Worm (Caenorhabditis elegans) whole organism, early embryonic: ENCODE results near the gene cyp-25A6.
"Not testable (repeated sequence)": the region's sequence is repeated elsewhere in the genome, so short reads cannot be mapped to it uniquely, and the experiment has no call there.

Experiments used
- B0310.2 ChIP-seq: sonication (generic microtip); optimal IDR thresholded peaks from 2 replicates; lab custom pipeline; 2016; ENCODE audit warnings: mild to moderate bottlenecking, missing genetic modification characterization, missing compliant biosample characterization
- F13C5.2 ChIP-seq: sonication (generic microtip); optimal IDR thresholded peaks from 2 replicates; lab custom pipeline; 2017; ENCODE audit warnings: mild to moderate bottlenecking, missing genetic modification characterization, inconsistent platforms, missing compliant biosample characterization
- aly-1 ChIP-seq: sonication (generic microtip); optimal IDR thresholded peaks from 2 replicates; lab custom pipeline; 2016; ENCODE audit warnings: missing genetic modification characterization, missing compliant biosample characterization
- ama-1 ChIP-seq: fragments of 150-350 bp; optimal IDR thresholded peaks from 2 replicates; lab custom pipeline; 2014
- ceh-13 ChIP-seq: fragments of 200-800 bp; sonication (Bioruptor generic); optimal IDR thresholded peaks from 2 replicates; lab custom pipeline; 2018; ENCODE audit warnings: mild to moderate bottlenecking, missing genetic modification characterization, missing compliant biosample characterization
- ceh-36 ChIP-seq: sonication (generic microtip); optimal IDR thresholded peaks from 2 replicates; lab custom pipeline; 2016; ENCODE audit warnings: missing genetic modification characterization, inconsistent platforms, missing compliant biosample characterization
- ets-7 ChIP-seq: sonication (generic microtip); optimal IDR thresholded peaks from 2 replicates; lab custom pipeline; 2016; ENCODE audit warnings: missing genotype, missing genetic modification characterization, missing compliant biosample characterization
- flt-1 ChIP-seq: fragments of 200-800 bp; sonication (Bioruptor generic); IDR thresholded peaks from 2 replicates; pipeline ENCODE4 v1.3.6; 2022; ENCODE audit warnings: missing genetic modification characterization, missing compliant biosample characterization
- hmbx-1 ChIP-seq: sonication (generic microtip); optimal IDR thresholded peaks from 2 replicates; lab custom pipeline; 2016; ENCODE audit warnings: mild to moderate bottlenecking, missing genetic modification characterization, missing compliant biosample characterization
- hmg-4 ChIP-seq: fragments of 200-800 bp; sonication (Bioruptor generic); optimal IDR thresholded peaks from 2 replicates; lab custom pipeline; 2018; ENCODE audit warnings: mild to moderate bottlenecking, missing genetic modification characterization, missing compliant biosample characterization
- hnd-1 ChIP-seq: sonication (generic microtip); optimal IDR thresholded peaks from 2 replicates; lab custom pipeline; 2016; ENCODE audit warnings: missing genetic modification characterization, missing compliant biosample characterization
- pes-1 ChIP-seq: fragments of 200-800 bp; sonication (Bioruptor generic); IDR thresholded peaks from 2 replicates; pipeline ENCODE4 v1.3.6; 2022; ENCODE audit warnings: missing genetic modification reagents, missing genetic modification characterization, missing compliant biosample characterization
- scrt-1 ChIP-seq: fragments of 200-800 bp; sonication (Bioruptor generic); IDR thresholded peaks from 2 replicates; pipeline ENCODE4 v1.3.6; 2022; ENCODE audit warnings: missing genetic modification characterization, missing compliant biosample characterization
- sea-1 ChIP-seq: fragments of 200-800 bp; sonication (Bioruptor generic); conservative IDR thresholded peaks from 2 replicates; pipeline ENCODE4 v1.3.6; 2022; ENCODE audit warnings: missing genetic modification characterization, missing compliant biosample characterization
- tbx-11 ChIP-seq: fragments of 200-800 bp; sonication (Bioruptor generic); IDR thresholded peaks from 2 replicates; pipeline ENCODE4 v1.3.6; 2022; ENCODE audit warnings: missing genetic modification characterization, missing compliant biosample characterization
- tbx-37 ChIP-seq: fragments of 200-800 bp; sonication (Bioruptor generic); conservative IDR thresholded peaks from 2 replicates; pipeline ENCODE4 v1.3.6; 2022; ENCODE audit warnings: missing genetic modification reagents, missing genetic modification characterization, missing compliant biosample characterization
- tra-4 ChIP-seq: sonication (generic microtip); optimal IDR thresholded peaks from 2 replicates; lab custom pipeline; 2017; ENCODE audit warnings: missing genetic modification characterization, missing compliant biosample characterization

cyp-25A6 gene

DNA sequence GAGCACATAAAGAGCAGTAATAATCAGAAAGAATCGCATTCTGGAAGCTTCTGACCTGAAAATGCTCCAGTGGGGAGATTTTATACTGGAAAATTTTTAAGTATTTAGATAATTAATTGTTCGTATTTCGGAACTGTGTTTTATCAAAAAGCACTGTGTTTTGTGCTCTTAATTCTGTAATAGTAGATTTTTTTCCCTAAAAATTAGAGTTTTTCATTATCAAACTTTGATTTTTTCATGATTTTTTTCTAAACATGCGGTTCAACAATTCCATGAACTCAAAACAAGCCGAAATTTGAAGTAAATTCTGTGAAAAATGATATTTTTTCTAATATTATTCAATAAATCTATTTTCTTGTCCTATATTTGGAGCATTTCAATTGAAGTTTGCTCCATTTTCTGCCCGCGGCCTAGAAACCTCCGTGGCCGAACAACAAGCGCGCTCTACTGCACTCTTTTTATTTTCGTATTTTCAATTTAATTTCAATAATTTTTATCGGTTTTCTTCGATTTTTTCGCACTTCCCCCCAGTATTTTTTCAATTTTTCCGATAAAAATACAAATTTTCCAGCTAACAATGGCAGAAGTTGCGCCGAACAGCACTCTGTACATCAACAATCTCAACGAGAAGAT, 25.6 kb upstream of the cyp-25A6 start, which contains the start of the genes K08D10.13 and rnp-2:
Gene K08D10.13, minus strand, starts transcription at position 51 of the 633 bp plus-strand sequence.
Gene rnp-2, plus strand, starts transcription at position 546 of the 633 bp plus-strand sequence.
- TF ChIP-seq tbx-37 (GFP tag; lab: Robert Waterston, UW) (0 out of 2 replicates have a peak, but pooled peaks have one; percentile 27), pes-1 (no peak)

DNA sequence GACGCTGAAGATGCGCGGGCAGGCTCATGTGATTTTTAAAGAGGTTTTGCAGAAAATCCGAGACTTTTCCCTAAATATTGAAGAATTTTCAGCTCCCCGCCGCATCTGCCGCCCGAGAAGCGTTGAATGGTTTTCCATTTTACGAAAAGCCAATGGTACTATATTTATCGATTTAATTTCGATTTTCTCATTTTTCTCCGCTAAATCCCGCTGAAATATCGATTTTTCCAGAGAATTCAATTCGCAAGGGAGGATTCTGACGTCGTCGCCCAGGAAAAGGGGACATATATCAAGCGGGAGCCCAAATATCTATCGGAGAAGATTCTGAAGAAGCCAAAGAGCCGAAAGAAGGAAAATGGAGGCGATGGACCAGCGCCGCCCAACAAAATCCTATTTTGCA, 25.0 kb upstream of the cyp-25A6 start:
- TF ChIP-seq tra-4 (tag; lab: Kevin White, UChicago) (no peak), scrt-1 (GFP tag; lab: Robert Waterston, UW) (no peak), hnd-1 (tag; lab: Kevin White, UChicago) (no peak), pes-1 (no peak), flt-1 (GFP tag; lab: Robert Waterston, UW) (no peak), tbx-37 (GFP tag; lab: Robert Waterston, UW) (no peak), tbx-11 (GFP tag; lab: Robert Waterston, UW) (no peak), F13C5.2 (tag; lab: Kevin White, UChicago) (no peak), ama-1 (no peak), B0310.2 (tag; lab: Kevin White, UChicago) (no peak), hmg-4 (GFP tag; lab: Kevin White, UChicago) (no peak), ets-7 (no peak), ceh-36 (no peak), sea-1 (GFP tag; lab: Robert Waterston, UW) (no peak), aly-1 (tag; lab: Kevin White, UChicago) (no peak), ceh-13 (no peak)

DNA sequence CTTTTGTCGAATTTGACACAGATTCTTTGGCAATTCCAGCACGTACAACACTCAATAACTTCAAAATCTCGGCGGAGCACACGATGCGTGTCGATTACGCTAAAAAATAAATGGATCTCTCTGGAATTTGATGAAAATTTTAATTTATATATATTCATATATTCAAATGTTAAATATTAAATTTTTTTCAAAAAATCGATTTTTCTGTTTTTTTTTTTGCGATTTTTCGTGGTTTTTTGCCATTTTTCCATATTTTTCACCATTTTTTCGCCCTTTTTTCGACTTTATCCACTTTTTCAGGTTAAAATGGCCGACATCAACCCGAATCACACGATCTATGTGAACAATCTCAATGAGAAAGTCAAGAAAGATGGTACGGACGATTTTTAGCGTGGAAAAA, 23.5 kb upstream of the cyp-25A6 start, which contains the start of gene rnp-3:
Gene rnp-3, plus strand, starts transcription at position 301 of the 400 bp plus-strand sequence.
- TF ChIP-seq tra-4 (tag; lab: Kevin White, UChicago): no peak
- TF ChIP-seq aly-1 (tag; lab: Kevin White, UChicago): no peak
- no peak for TF ChIP-seq hnd-1 (tag; lab: Kevin White, UChicago)
- TF ChIP-seq ceh-36: no peak
- no peak for TF ChIP-seq B0310.2 (tag; lab: Kevin White, UChicago)
- no peak for TF ChIP-seq ceh-13
- TF ChIP-seq tbx-11 (GFP tag; lab: Robert Waterston, UW): no peak
- TF ChIP-seq scrt-1 (GFP tag; lab: Robert Waterston, UW): no peak
- TF ChIP-seq hmbx-1 (tag; lab: Kevin White, UChicago): no peak
- TF ChIP-seq flt-1 (GFP tag; lab: Robert Waterston, UW): no peak
- no peak for TF ChIP-seq pes-1
- TF ChIP-seq tbx-37 (GFP tag; lab: Robert Waterston, UW): no peak
- TF ChIP-seq ama-1: no peak

DNA sequence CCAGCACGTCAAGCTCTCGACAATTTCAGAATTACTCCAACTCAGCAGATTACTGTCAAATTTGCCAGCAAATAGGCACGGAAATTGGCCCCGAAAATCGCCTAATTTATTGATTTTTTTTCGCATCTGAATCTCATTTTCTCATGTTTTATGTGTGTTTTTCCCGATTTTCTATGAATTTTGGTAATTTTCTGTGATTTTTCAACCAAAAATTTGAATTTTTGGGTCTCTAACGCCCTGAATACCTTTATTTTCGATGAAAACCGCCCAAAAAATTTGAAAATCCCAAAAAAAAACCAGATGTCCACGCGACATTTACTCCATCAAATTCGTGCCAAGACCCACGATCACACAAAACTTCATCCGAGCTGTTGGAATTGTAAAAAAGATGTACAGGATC, 21.2 kb upstream of the cyp-25A6 start, which contains the start of gene dnj-15:
Gene dnj-15, plus strand, starts transcription at position 301 of the 400 bp plus-strand sequence.
- TF ChIP-seq ceh-13: no peak
- TF ChIP-seq F13C5.2 (tag; lab: Kevin White, UChicago): no peak
- no peak for TF ChIP-seq tra-4 (tag; lab: Kevin White, UChicago)
- TF ChIP-seq B0310.2 (tag; lab: Kevin White, UChicago): no peak
- no peak for TF ChIP-seq flt-1 (GFP tag; lab: Robert Waterston, UW)
- no peak for TF ChIP-seq ceh-36
- TF ChIP-seq sea-1 (GFP tag; lab: Robert Waterston, UW): no peak
- TF ChIP-seq aly-1 (tag; lab: Kevin White, UChicago): no peak
- TF ChIP-seq hmbx-1 (tag; lab: Kevin White, UChicago): no peak
- no peak for TF ChIP-seq ets-7

DNA sequence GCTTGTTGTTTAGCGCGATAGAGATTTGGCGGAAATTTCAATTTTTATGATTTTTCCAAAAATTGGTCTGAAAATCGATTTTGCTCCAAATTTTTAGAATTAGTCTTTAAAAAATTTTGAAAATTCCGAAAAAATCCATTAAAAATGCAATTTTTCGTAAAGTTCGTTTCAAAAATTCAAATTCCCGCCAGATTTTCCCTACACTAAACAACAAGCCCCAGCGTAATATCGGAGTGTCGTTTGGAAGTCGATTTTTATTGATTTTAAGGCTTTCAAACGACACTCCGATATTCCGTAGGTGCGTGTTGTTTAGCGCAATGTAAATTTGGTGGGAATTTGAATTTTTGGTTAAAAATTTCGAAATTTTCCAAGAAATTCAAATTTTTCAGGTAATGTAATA, 20.6 kb upstream of the cyp-25A6 start:
- TF ChIP-seq tbx-37 (GFP tag; lab: Robert Waterston, UW) (no peak), scrt-1 (GFP tag; lab: Robert Waterston, UW) (no peak), tra-4 (tag; lab: Kevin White, UChicago) (no peak), flt-1 (GFP tag; lab: Robert Waterston, UW) (no peak), aly-1 (tag; lab: Kevin White, UChicago) (no peak)

DNA sequence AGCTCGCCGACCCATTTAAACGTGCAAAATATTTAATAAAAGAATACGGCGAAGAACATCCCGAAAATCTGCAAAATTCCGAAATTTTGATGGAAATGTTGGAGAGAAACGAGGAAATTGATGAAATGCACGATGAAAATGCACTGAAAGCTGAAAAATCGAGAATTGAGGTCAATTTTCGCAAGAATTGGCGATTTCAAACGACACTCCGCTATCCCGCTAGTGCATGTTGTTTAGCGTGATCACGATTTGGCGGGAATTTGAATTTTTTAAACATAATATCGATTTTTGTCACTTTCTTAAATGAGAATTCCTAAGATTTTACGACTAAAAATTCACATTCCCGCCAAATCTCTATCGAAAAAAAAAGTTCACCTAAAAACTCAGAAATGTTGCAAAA, 19.7 kb upstream of the cyp-25A6 start:
- TF ChIP-seq hmbx-1 (tag; lab: Kevin White, UChicago) (no peak), scrt-1 (GFP tag; lab: Robert Waterston, UW) (no peak), tra-4 (tag; lab: Kevin White, UChicago) (no peak), ceh-36 (no peak), pes-1 (no peak), ceh-13 (no peak)

DNA sequence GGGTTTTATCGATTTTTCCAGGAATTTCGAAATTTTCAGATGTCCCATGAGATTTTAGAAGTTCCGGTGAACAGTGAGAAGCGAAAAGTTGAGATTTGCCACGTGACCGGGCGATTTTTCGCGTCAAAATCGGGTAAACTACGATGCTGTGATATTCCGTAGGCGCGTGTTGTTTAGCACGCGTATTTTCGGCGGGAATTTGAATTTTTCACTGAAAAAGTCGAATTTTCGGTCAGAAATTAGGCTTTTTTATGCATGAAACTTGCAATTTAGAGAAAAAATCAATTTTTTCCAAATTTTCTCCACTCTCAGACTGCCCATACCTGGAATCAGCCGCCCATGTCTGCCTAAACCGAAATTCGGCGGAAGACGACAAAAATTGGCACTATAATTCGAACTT, 18.8 kb upstream of the cyp-25A6 start, which contains the start of gene tsen-34:
Gene tsen-34, plus strand, starts transcription at position 34 of the 400 bp plus-strand sequence.
- TF ChIP-seq ets-7: no peak
- TF ChIP-seq tbx-11 (GFP tag; lab: Robert Waterston, UW): no peak
- TF ChIP-seq ceh-13: no peak
- TF ChIP-seq ceh-36: no peak
- TF ChIP-seq aly-1 (tag; lab: Kevin White, UChicago): no peak
- no peak for TF ChIP-seq hmg-4 (GFP tag; lab: Kevin White, UChicago)
- no peak for TF ChIP-seq hnd-1 (tag; lab: Kevin White, UChicago)
- TF ChIP-seq ama-1: peak; percentile 4
- no peak for TF ChIP-seq tbx-37 (GFP tag; lab: Robert Waterston, UW)

DNA sequence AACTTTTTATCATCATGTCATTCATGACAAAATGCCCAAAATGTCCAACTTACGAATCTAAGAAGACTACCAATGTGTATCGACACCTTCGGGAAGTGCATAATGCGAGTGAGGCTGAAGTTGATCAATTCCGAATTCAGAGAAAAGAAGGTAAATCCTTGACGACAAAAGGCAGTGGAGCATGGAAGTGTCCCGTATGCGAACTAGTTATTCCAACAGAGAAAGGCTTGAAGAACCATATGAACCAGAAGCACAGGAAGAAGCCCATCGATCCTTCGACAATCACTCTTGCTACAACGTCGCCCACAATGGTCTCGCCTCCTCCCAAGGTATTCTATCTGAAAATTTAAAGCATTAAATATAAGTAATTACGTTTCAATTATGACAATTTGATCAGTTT, 11.2 kb upstream of the cyp-25A6 start, which contains the start of gene K08D10.11:
Gene K08D10.11, minus strand, starts transcription at position 101 of the 400 bp plus-strand sequence.
- not testable (repeated sequence) for TF ChIP-seq ceh-36; tbx-37 (GFP tag; lab: Robert Waterston, UW); tbx-11 (GFP tag; lab: Robert Waterston, UW)
